Fruit fly (Drosophila melanogaster) whole organism, pupa: Measurements from ENCODE around the gene CG4098.
A peak's percentile ranks its signal among the peaks of the same experiment; 100 is the strongest.

Experiments
- CG14655 ChIP-seq: fragments of 200-800 bp; sonication (Bioruptor generic); optimal IDR thresholded peaks from 3 replicates; lab custom pipeline; 2017; ENCODE audit warnings: mild to moderate bottlenecking, missing biosample characterization, missing genetic modification reagents, missing genetic modification characterization
- CG15710 ChIP-seq: fragments of 200-800 bp; sonication (Bioruptor generic); optimal IDR thresholded peaks from 2 replicates; lab custom pipeline; 2018; ENCODE audit warnings: missing biosample characterization, mild to moderate bottlenecking, missing genetic modification characterization, moderate library complexity
- CG34367 ChIP-seq: fragments of 200-800 bp; sonication (Bioruptor generic); optimal IDR thresholded peaks from 2 replicates; lab custom pipeline; 2018; ENCODE audit warnings: missing biosample characterization, mild to moderate bottlenecking, missing genetic modification characterization
- CG4496 ChIP-seq: fragments of 200-800 bp; sonication (Bioruptor generic); IDR thresholded peaks from 3 replicates; pipeline ENCODE4 v1.3.6; 2022; ENCODE audit warnings: missing biosample characterization, missing genetic modification characterization
- CG8159 ChIP-seq: fragments of 200-800 bp; sonication (Bioruptor generic); optimal IDR thresholded peaks from 3 replicates; lab custom pipeline; 2018; ENCODE audit warnings: missing biosample characterization, mild to moderate bottlenecking, missing genetic modification characterization, moderate library complexity

DNA sequence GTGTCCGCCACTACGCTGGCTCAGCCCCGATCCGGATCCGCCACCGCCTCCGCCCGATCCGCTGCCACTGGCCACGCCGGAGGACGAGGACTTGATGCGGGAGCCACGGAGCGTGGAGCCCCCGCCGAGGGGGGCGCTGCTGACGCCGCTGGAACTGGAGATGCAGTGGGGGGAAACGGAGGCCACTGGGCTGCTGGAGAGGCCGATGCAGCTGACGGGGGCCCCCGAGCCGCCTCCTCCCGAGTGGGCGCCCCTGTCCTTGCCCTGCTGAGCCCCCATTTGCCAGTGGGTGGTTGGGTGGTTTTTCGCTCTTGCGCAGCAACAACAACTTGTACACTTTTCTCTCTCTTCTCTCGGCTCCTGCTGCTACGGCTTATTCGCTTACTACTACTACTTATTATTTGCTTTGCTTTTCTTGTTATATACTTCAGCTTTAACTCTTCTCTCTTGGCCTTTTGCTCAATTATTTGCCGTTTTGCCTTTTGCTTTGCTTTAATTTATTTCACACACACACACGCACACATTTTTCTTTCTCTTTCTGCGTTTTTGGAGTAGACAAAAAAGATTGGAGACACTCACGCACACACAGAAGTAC is 37.8 kb upstream of the CG4098 start:
- TF ChIP-seq CG4496 (GFP tag; lab: Robert Waterston, UW) = peak; percentile 31; the same call in 1 of the 3 replicates
- no peak for TF ChIP-seq CG34367 (tag; lab: Kevin White, UChicago)
- no peak for TF ChIP-seq CG15710 (tag; lab: Kevin White, UChicago)
- TF ChIP-seq CG14655 (GFP tag; lab: Kevin White, UChicago) = no peak
- TF ChIP-seq CG8159 (tag; lab: Kevin White, UChicago) = no peak
